Worm (Caenorhabditis elegans) whole organism, early embryonic: ENCODE measurements around the gene scl-20.

Experiments
- B0310.2 ChIP-seq: sonication (generic microtip); optimal IDR thresholded peaks from 2 replicates; lab custom pipeline; 2016; ENCODE audit warnings: mild to moderate bottlenecking, missing genetic modification characterization, missing compliant biosample characterization
- aly-1 ChIP-seq: sonication (generic microtip); optimal IDR thresholded peaks from 2 replicates; lab custom pipeline; 2016; ENCODE audit warnings: missing genetic modification characterization, missing compliant biosample characterization
- ama-1 ChIP-seq: fragments of 150-350 bp; optimal IDR thresholded peaks from 2 replicates; lab custom pipeline; 2014
- ceh-13 ChIP-seq: fragments of 200-800 bp; sonication (Bioruptor generic); optimal IDR thresholded peaks from 2 replicates; lab custom pipeline; 2018; ENCODE audit warnings: mild to moderate bottlenecking, missing genetic modification characterization, missing compliant biosample characterization
- ets-7 ChIP-seq: sonication (generic microtip); optimal IDR thresholded peaks from 2 replicates; lab custom pipeline; 2016; ENCODE audit warnings: missing genotype, missing genetic modification characterization, missing compliant biosample characterization
- flt-1 ChIP-seq: fragments of 200-800 bp; sonication (Bioruptor generic); IDR thresholded peaks from 2 replicates; pipeline ENCODE4 v1.3.6; 2022; ENCODE audit warnings: missing genetic modification characterization, missing compliant biosample characterization
- hmbx-1 ChIP-seq: sonication (generic microtip); optimal IDR thresholded peaks from 2 replicates; lab custom pipeline; 2016; ENCODE audit warnings: mild to moderate bottlenecking, missing genetic modification characterization, missing compliant biosample characterization
- hnd-1 ChIP-seq: sonication (generic microtip); optimal IDR thresholded peaks from 2 replicates; lab custom pipeline; 2016; ENCODE audit warnings: missing genetic modification characterization, missing compliant biosample characterization
- pes-1 ChIP-seq: fragments of 200-800 bp; sonication (Bioruptor generic); IDR thresholded peaks from 2 replicates; pipeline ENCODE4 v1.3.6; 2022; ENCODE audit warnings: missing genetic modification reagents, missing genetic modification characterization, missing compliant biosample characterization
- scrt-1 ChIP-seq: fragments of 200-800 bp; sonication (Bioruptor generic); IDR thresholded peaks from 2 replicates; pipeline ENCODE4 v1.3.6; 2022; ENCODE audit warnings: missing genetic modification characterization, missing compliant biosample characterization
- sea-1 ChIP-seq: fragments of 200-800 bp; sonication (Bioruptor generic); conservative IDR thresholded peaks from 2 replicates; pipeline ENCODE4 v1.3.6; 2022; ENCODE audit warnings: missing genetic modification characterization, missing compliant biosample characterization
- tbx-11 ChIP-seq: fragments of 200-800 bp; sonication (Bioruptor generic); IDR thresholded peaks from 2 replicates; pipeline ENCODE4 v1.3.6; 2022; ENCODE audit warnings: missing genetic modification characterization, missing compliant biosample characterization
- tbx-37 ChIP-seq: fragments of 200-800 bp; sonication (Bioruptor generic); conservative IDR thresholded peaks from 2 replicates; pipeline ENCODE4 v1.3.6; 2022; ENCODE audit warnings: missing genetic modification reagents, missing genetic modification characterization, missing compliant biosample characterization
- tra-4 ChIP-seq: sonication (generic microtip); optimal IDR thresholded peaks from 2 replicates; lab custom pipeline; 2017; ENCODE audit warnings: missing genetic modification characterization, missing compliant biosample characterization

DNA sequence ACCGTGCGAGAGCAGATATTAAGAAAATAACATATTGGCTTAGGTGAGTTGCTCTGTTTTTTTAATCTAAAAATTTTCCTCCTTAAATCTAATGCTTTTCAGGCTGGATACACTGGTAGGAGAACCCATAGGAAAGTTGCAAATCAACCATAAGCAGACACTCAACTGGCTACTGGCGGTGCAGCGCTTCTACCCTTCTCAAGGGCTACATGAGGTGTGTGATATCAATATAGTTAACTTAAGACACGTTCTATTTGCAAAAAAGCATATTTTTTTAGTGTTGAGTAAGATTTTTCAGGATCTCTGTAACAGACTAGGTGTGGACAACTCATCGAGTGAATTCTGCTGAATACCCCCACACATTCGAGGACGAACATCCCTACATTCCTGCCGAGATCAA lies 26.3 kb downstream of the scl-20 start:
- no peak for TF ChIP-seq sea-1 (GFP tag; lab: Robert Waterston, UW)
- no peak for TF ChIP-seq ceh-13 (GFP tag; lab: Kevin White, UChicago)
- no peak for TF ChIP-seq ama-1
- no peak for TF ChIP-seq hmbx-1 (tag; lab: Kevin White, UChicago)
- TF ChIP-seq flt-1: no peak
- no peak for TF ChIP-seq aly-1
- no peak for TF ChIP-seq tbx-11
- no peak for TF ChIP-seq tbx-37 (GFP tag; lab: Robert Waterston, UW)
- TF ChIP-seq scrt-1 (GFP tag; lab: Robert Waterston, UW): no peak
- TF ChIP-seq pes-1 (GFP tag; lab: Robert Waterston, UW): no peak
- no peak for TF ChIP-seq hnd-1 (tag; lab: Kevin White, UChicago)
- TF ChIP-seq B0310.2 (tag; lab: Kevin White, UChicago): no peak
- no peak for TF ChIP-seq ets-7 (tag; lab: Kevin White, UChicago)
- TF ChIP-seq tra-4: no peak
